Fruit fly (Drosophila melanogaster) whole organism: ENCODE data around the gene CG43673.

Experiments
- CG8478 ChIP-seq: fragments of >200 bp; optimal IDR thresholded peaks from 2 replicates; lab custom pipeline; 2018; ENCODE audit warnings: inconsistent platforms
- usp ChIP-seq: fragments of >200 bp; optimal IDR thresholded peaks from 2 replicates; lab custom pipeline; 2017; ENCODE audit warnings: missing biosample characterization, missing genetic modification characterization, mixed read lengths

- TF ChIP-seq usp (GFP tag; lab: Kevin White, UChicago) (no peak), CG8478 (lab: Kevin White, UChicago) (no peak)
These were observed 9.5 kb upstream of the CG43673 start, which contains the start of gene CG33172 for dm6 chrX:15769457-15769856.
